Fruit fly (Drosophila melanogaster): ENCODE data around the gene M1BP.

dm6 chr3R:8704669-8705068 is 26.8 kb downstream of the M1BP start:
- TF ChIP-seq mam (GFP tag; optimal IDR thresholded peaks at IDR 0.05) (no peak), nmo (GFP tag; optimal IDR thresholded peaks at IDR 0.05) (no peak), wor (GFP tag; IDR thresholded peaks at IDR 0.05) (no peak), CG2889 (GFP tag; IDR thresholded peaks at IDR 0.05) (no peak), bcd (GFP tag; optimal IDR thresholded peaks at IDR 0.05) (no peak), toy (GFP tag; IDR thresholded peaks at IDR 0.05) (no peak), Deaf1 (tag; optimal IDR thresholded peaks at IDR 0.05) (no peak), odd (GFP tag; optimal IDR thresholded peaks at IDR 0.05) (no peak), Gug (GFP tag; IDR thresholded peaks at IDR 0.05) (no peak), CG9797 (GFP tag; optimal IDR thresholded peaks at IDR 0.05) (no peak), fu2 (GFP tag; optimal IDR thresholded peaks at IDR 0.05) (no peak), ssp (GFP tag; IDR thresholded peaks at IDR 0.05) (no peak), hbn (GFP tag; IDR thresholded peaks at IDR 0.05; ENCODE audit: partially characterized antibody) (no peak), CG17568 (GFP tag; optimal IDR thresholded peaks at IDR 0.05) (no peak)

Measured in whole organism, embryonic.